Worm (Caenorhabditis elegans): ENCODE results near the gene Y58A7A.5.

ce11 chrV:5110684-5111083, 23.9 kb upstream of the Y58A7A.5 start, which contains the start of gene ugt-63:
- TF ChIP-seq blmp-1 (tag; optimal IDR thresholded peaks at IDR 0.05; ENCODE audit: insufficient read depth) (no peak), nhr-11 (tag; optimal IDR thresholded peaks at IDR 0.05) (no peak), nhr-6 (tag; optimal IDR thresholded peaks at IDR 0.05) (no peak), elt-3 (tag; optimal IDR thresholded peaks at IDR 0.05) (no peak), lin-13 (GFP tag; optimal IDR thresholded peaks at IDR 0.05) (no peak), elt-1 (tag; optimal IDR thresholded peaks at IDR 0.05) (no peak), nhr-237 (tag; optimal IDR thresholded peaks at IDR 0.05) (no peak)

Data from whole organism, L2 larva.